Fruit fly (Drosophila melanogaster) whole organism, embryonic: Measurements from ENCODE around the gene mRpL32.

Experiments used
- Bteb2 ChIP-seq: fragments of 200-800 bp; sonication (Bioruptor generic); optimal IDR thresholded peaks from 2 replicates; lab custom pipeline; 2016; ENCODE audit warnings: missing biosample characterization, missing genetic modification characterization
- CG10979 ChIP-seq: fragments of 200-800 bp; sonication (Bioruptor generic); optimal IDR thresholded peaks from 2 replicates; lab custom pipeline; 2018; ENCODE audit warnings: missing biosample characterization, mild to moderate bottlenecking, missing genetic modification characterization, moderate library complexity
- CG11398 ChIP-seq: fragments of 200-800 bp; sonication (Bioruptor generic); optimal IDR thresholded peaks from 2 replicates; lab custom pipeline; 2016; ENCODE audit warnings: missing biosample characterization, missing genetic modification characterization
- CG11696 ChIP-seq: fragments of 200-800 bp; sonication (Bioruptor generic); IDR thresholded peaks from 2 replicates; pipeline ENCODE4 v1.3.6; 2022; ENCODE audit warnings: missing biosample characterization, missing genetic modification characterization
- CG12659 ChIP-seq: fragments of 200-800 bp; sonication (Bioruptor generic); optimal IDR thresholded peaks from 3 replicates; lab custom pipeline; 2017; ENCODE audit warnings: mild to moderate bottlenecking, missing biosample characterization, missing genetic modification reagents, missing genetic modification characterization
- CG12942 ChIP-seq: fragments of 200-800 bp; sonication (Bioruptor generic); optimal IDR thresholded peaks from 3 replicates; lab custom pipeline; 2016; ENCODE audit warnings: missing biosample characterization, missing genetic modification characterization
- CG1603 ChIP-seq: fragments of 200-800 bp; sonication (Bioruptor generic); optimal IDR thresholded peaks from 2 replicates; lab custom pipeline; 2019; ENCODE audit warnings: missing biosample characterization, mild to moderate bottlenecking, missing genetic modification characterization, moderate library complexity
- CG16813 ChIP-seq: fragments of 200-800 bp; sonication (Bioruptor generic); IDR thresholded peaks from 3 replicates; pipeline ENCODE4 v1.3.6; 2022; ENCODE audit warnings: missing biosample characterization, missing genetic modification characterization; ENCODE audit not compliant: partially characterized antibody
- CG1832 ChIP-seq: fragments of 200-800 bp; sonication (Bioruptor generic); optimal IDR thresholded peaks from 2 replicates; lab custom pipeline; 2017; ENCODE audit warnings: missing biosample characterization, mild to moderate bottlenecking, missing genetic modification characterization, inconsistent platforms
- CG3847 ChIP-seq: fragments of 200-800 bp; sonication (Bioruptor generic); IDR thresholded peaks from 2 replicates; pipeline ENCODE4 v1.3.6; 2022; ENCODE audit warnings: missing biosample characterization, missing genetic modification characterization
- CG9727 ChIP-seq: fragments of 200-800 bp; sonication (Bioruptor generic); optimal IDR thresholded peaks from 3 replicates; lab custom pipeline; 2017; ENCODE audit warnings: missing biosample characterization, mild to moderate bottlenecking, missing genetic modification characterization
- CG9797 ChIP-seq: fragments of 200-800 bp; sonication (Bioruptor generic); optimal IDR thresholded peaks from 3 replicates; lab custom pipeline; 2018; ENCODE audit warnings: missing biosample characterization, mild to moderate bottlenecking, missing genetic modification characterization
- Camta ChIP-seq: fragments of 200-800 bp; sonication (Bioruptor generic); optimal IDR thresholded peaks from 2 replicates; lab custom pipeline; 2016; ENCODE audit warnings: missing biosample characterization, missing genetic modification characterization
- D ChIP-seq, 2 experiments: fragments of 200-800 bp in 1 of 2; fragments of >200 bp in 1 of 2; sonication (Bioruptor generic) in 1 of 2; optimal IDR thresholded peaks; 2 replicates in 1 of 2; 3 replicates in 1 of 2; lab custom pipeline; 2017; ENCODE audit warnings: mild to moderate bottlenecking in 1 of 2, missing biosample characterization in 1 of 2, missing genetic modification characterization in 1 of 2, missing genetic modification reagents in 1 of 2
- Ets97D ChIP-seq: fragments of 200-800 bp; sonication (Bioruptor generic); optimal IDR thresholded peaks from 3 replicates; lab custom pipeline; 2016; ENCODE audit warnings: missing biosample characterization, missing genetic modification characterization
- GATAe ChIP-seq: fragments of 200-800 bp; sonication (Bioruptor generic); conservative IDR thresholded peaks from 2 replicates; pipeline ENCODE4 v1.3.6; 2022; ENCODE audit warnings: missing biosample characterization, missing genetic modification characterization
- HLH54F ChIP-seq: fragments of 200-800 bp; sonication (Bioruptor generic); optimal IDR thresholded peaks from 3 replicates; lab custom pipeline; 2016; ENCODE audit warnings: missing biosample characterization, missing genetic modification characterization
- HmgD ChIP-seq: fragments of 200-800 bp; sonication (Bioruptor generic); optimal IDR thresholded peaks from 3 replicates; lab custom pipeline; 2016; ENCODE audit warnings: missing biosample characterization, missing genetic modification characterization
- Hr3 ChIP-seq: fragments of 200-800 bp; sonication (Bioruptor generic); optimal IDR thresholded peaks from 3 replicates; lab custom pipeline; 2016; ENCODE audit warnings: missing biosample characterization, missing genetic modification characterization
- Optix ChIP-seq: fragments of 200-800 bp; sonication (Bioruptor generic); IDR thresholded peaks from 3 replicates; pipeline ENCODE4 v1.3.6; 2022; ENCODE audit warnings: missing biosample characterization, missing genetic modification characterization
- Poxn ChIP-seq: fragments of 200-800 bp; sonication (Bioruptor generic); IDR thresholded peaks from 2 replicates; pipeline ENCODE4 v1.3.6; 2022; ENCODE audit warnings: missing biosample characterization, missing genetic modification characterization
- Sry-δ ChIP-seq: fragments of 200-800 bp; sonication (Bioruptor generic); optimal IDR thresholded peaks from 2 replicates; lab custom pipeline; 2016; ENCODE audit warnings: missing biosample characterization, missing genetic modification characterization
- ap ChIP-seq: fragments of 200-800 bp; sonication (Bioruptor generic); IDR thresholded peaks from 2 replicates; pipeline ENCODE4 v1.3.6; 2022; ENCODE audit warnings: missing biosample characterization, missing genetic modification characterization
- ato ChIP-seq: fragments of 200-800 bp; sonication (Bioruptor generic); IDR thresholded peaks from 2 replicates; pipeline ENCODE4 v1.3.6; 2022; ENCODE audit warnings: missing biosample characterization, missing genetic modification characterization; ENCODE audit not compliant: partially characterized antibody
- bigmax ChIP-seq: fragments of 200-800 bp; sonication (Bioruptor generic); optimal IDR thresholded peaks from 2 replicates; lab custom pipeline; 2018; ENCODE audit warnings: missing biosample characterization, mild to moderate bottlenecking, missing genetic modification characterization
- chif ChIP-seq, 2 experiments: fragments of 200-800 bp; sonication (Bioruptor generic); optimal IDR thresholded peaks; 3 replicates each; lab custom pipeline; 2016; ENCODE audit warnings: missing biosample characterization in 2 of 2, missing genetic modification characterization in 2 of 2
- crc ChIP-seq: fragments of 200-800 bp; sonication (Bioruptor generic); optimal IDR thresholded peaks from 2 replicates; lab custom pipeline; 2016; ENCODE audit warnings: missing biosample characterization, missing genetic modification characterization
- da ChIP-seq: fragments of 200-800 bp; sonication (Bioruptor generic); optimal IDR thresholded peaks from 2 replicates; lab custom pipeline; 2016; ENCODE audit warnings: missing biosample characterization, missing genetic modification characterization
- esg ChIP-seq: fragments of 200-800 bp; sonication (Bioruptor generic); conservative IDR thresholded peaks from 2 replicates; pipeline ENCODE4 v1.3.6; 2022; ENCODE audit warnings: missing biosample characterization, missing genetic modification characterization
- exex ChIP-seq: fragments of 200-800 bp; sonication (Bioruptor generic); optimal IDR thresholded peaks from 4 replicates; lab custom pipeline; 2018; ENCODE audit warnings: missing biosample characterization, mild to moderate bottlenecking, missing genetic modification characterization, moderate library complexity
- fru ChIP-seq: fragments of >200 bp; optimal IDR thresholded peaks from 2 replicates; lab custom pipeline; 2017
- jigr1 ChIP-seq: fragments of 200-800 bp; sonication (Bioruptor generic); IDR thresholded peaks from 3 replicates; pipeline ENCODE4 v1.3.6; 2022; ENCODE audit warnings: missing biosample characterization, missing genetic modification characterization
- odd ChIP-seq: fragments of 200-800 bp; sonication (Bioruptor generic); optimal IDR thresholded peaks from 2 replicates; lab custom pipeline; 2017; ENCODE audit warnings: missing biosample characterization, mild to moderate bottlenecking, missing genetic modification characterization
- psq ChIP-seq: fragments of 200-800 bp; sonication (Bioruptor generic); optimal IDR thresholded peaks from 2 replicates; lab custom pipeline; 2017; ENCODE audit warnings: missing biosample characterization, missing genetic modification characterization
- ro ChIP-seq: fragments of 200-800 bp; sonication (Bioruptor generic); IDR thresholded peaks from 2 replicates; pipeline ENCODE4 v1.3.6; 2022; ENCODE audit warnings: missing biosample characterization, missing genetic modification characterization
- scrt ChIP-seq: fragments of 200-800 bp; sonication (Bioruptor generic); optimal IDR thresholded peaks from 2 replicates; lab custom pipeline; 2018; ENCODE audit warnings: missing biosample characterization, mild to moderate bottlenecking, missing genetic modification characterization, moderate library complexity
- sens ChIP-seq: fragments of 200-800 bp; sonication (Bioruptor generic); peaks from one replicate; lab custom pipeline; 2016; ENCODE audit warnings: missing biosample characterization, missing genetic modification characterization
- seq ChIP-seq: fragments of 200-800 bp; sonication (Bioruptor generic); IDR thresholded peaks from 2 replicates; pipeline ENCODE4 v1.3.6; 2022; ENCODE audit warnings: missing biosample characterization, missing genetic modification characterization
- so ChIP-seq: fragments of 200-800 bp; sonication (Bioruptor generic); IDR thresholded peaks from 3 replicates; pipeline ENCODE4 v1.3.6; 2022; ENCODE audit warnings: missing biosample characterization, missing genetic modification characterization
- stwl ChIP-seq: fragments of 200-800 bp; sonication (Bioruptor generic); optimal IDR thresholded peaks from 3 replicates; lab custom pipeline; 2018; ENCODE audit warnings: missing biosample characterization, mild to moderate bottlenecking, missing genetic modification characterization, moderate library complexity
- tup ChIP-seq: fragments of 200-800 bp; sonication (Bioruptor generic); optimal IDR thresholded peaks from 2 replicates; lab custom pipeline; 2016; ENCODE audit warnings: missing biosample characterization, mild to moderate bottlenecking, missing genetic modification characterization, moderate library complexity

Gene mRpL32

dm6 chr3R:31247281-31247995 is 5.2 kb upstream of the mRpL32 start (continued):
- no peak for TF ChIP-seq CG16813
- TF ChIP-seq CG9727 (GFP tag; lab: Kevin White, UChicago): no peak
- peak; percentile 36; the same call in 1 of the 3 replicates for TF ChIP-seq jigr1 (GFP tag; lab: Robert Waterston, UW)
- no peak for TF ChIP-seq CG1832 (GFP tag; lab: Kevin White, UChicago)
- TF ChIP-seq Poxn (GFP tag; lab: Robert Waterston, UW): no peak
- peak; percentile 32 for TF ChIP-seq psq (GFP tag; lab: Kevin White, UChicago)
- TF ChIP-seq odd (GFP tag; lab: Kevin White, UChicago): peak; percentile 45
- peak; percentile 73 for TF ChIP-seq esg (GFP tag; lab: Robert Waterston, UW)
- peak; percentile 49 for TF ChIP-seq CG12942 (GFP tag; lab: Kevin White, UChicago)
- TF ChIP-seq ro: no peak
- TF ChIP-seq D (optimal IDR thresholded peaks at IDR 0.05; lab: Kevin White, UChicago): no peak
- peak; percentile 67 for TF ChIP-seq D (GFP tag; optimal IDR thresholded peaks at IDR 0.05; lab: Kevin White, UChicago)
- TF ChIP-seq Ets97D (GFP tag; lab: Kevin White, UChicago): no peak
- no peak for TF ChIP-seq ato (GFP tag; lab: Robert Waterston, UW)
- peak; percentile 58; the same call in 1 of the 3 replicates for TF ChIP-seq Optix (GFP tag; lab: Robert Waterston, UW)
- TF ChIP-seq bigmax: no peak
- TF ChIP-seq HLH54F (GFP tag; lab: Kevin White, UChicago): no peak
- TF ChIP-seq CG9797 (GFP tag; lab: Kevin White, UChicago): no peak
- peak; percentile 68 for TF ChIP-seq CG12659 (GFP tag; lab: Kevin White, UChicago)
- 0 out of 2 replicates have a peak, but pooled peaks have one; percentile 31 for TF ChIP-seq CG11696 (GFP tag; lab: Robert Waterston, UW)
- TF ChIP-seq tup (GFP tag; lab: Kevin White, UChicago): peak; percentile 1
- TF ChIP-seq ap (GFP tag; lab: Robert Waterston, UW): peak; percentile 34; the same call in 1 of the 2 replicates
- TF ChIP-seq stwl: no peak
- peak; percentile 60 for TF ChIP-seq Camta
- peak; percentile 26 for TF ChIP-seq Hr3 (GFP tag; lab: Kevin White, UChicago)
- TF ChIP-seq seq: peak; percentile 69
- TF ChIP-seq Sry-δ: peak; percentile 20
- no peak for TF ChIP-seq exex (tag; lab: Kevin White, UChicago)
- TF ChIP-seq fru (lab: Kevin White, UChicago): no peak
- TF ChIP-seq sens (GFP tag; lab: Kevin White, UChicago): peak; percentile 95
- peak; percentile 86 for TF ChIP-seq CG10979 (tag; lab: Kevin White, UChicago)
- peak; percentile 58 for TF ChIP-seq CG3847
- peak; percentile 26 for TF ChIP-seq Bteb2
- TF ChIP-seq scrt (GFP tag; lab: Kevin White, UChicago): peak; percentile 53
- peak; percentile 17 for TF ChIP-seq crc (GFP tag; lab: Kevin White, UChicago)
- peak; percentile 61 to 69 for TF ChIP-seq chif (GFP tag; optimal IDR thresholded peaks at IDR 0.05; lab: Kevin White, UChicago)
- peak; percentile 58 for TF ChIP-seq CG11398 (GFP tag; lab: Kevin White, UChicago)
- no peak for TF ChIP-seq GATAe
- no peak for TF ChIP-seq da (GFP tag; lab: Kevin White, UChicago)
- TF ChIP-seq CG1603 (tag; lab: Kevin White, UChicago): peak; percentile 84
- no peak for TF ChIP-seq HmgD (GFP tag; lab: Kevin White, UChicago)
- TF ChIP-seq so: peak; percentile 64; the same call in 1 of the 3 replicates
